Worm (Caenorhabditis elegans) whole organism, L2 larva: Measurements from ENCODE around the gene H04D03.6.

Source experiments
- C34F6.9 ChIP-seq: fragments of 150-350 bp; optimal IDR thresholded peaks from 2 replicates; lab custom pipeline; 2014; ENCODE audit warnings: missing biosample characterization, missing genetic modification characterization
- F13H6.1 ChIP-seq: sonication (generic microtip); optimal IDR thresholded peaks from 2 replicates; lab custom pipeline; 2016; ENCODE audit warnings: missing genetic modification characterization, missing compliant biosample characterization
- R02D3.7 ChIP-seq: fragments of 150-350 bp; optimal IDR thresholded peaks from 2 replicates; lab custom pipeline; 2014; ENCODE audit warnings: missing biosample characterization, missing genetic modification characterization
- Y55F3AM.14 ChIP-seq: fragments of 200-800 bp; sonication (Bioruptor generic); optimal IDR thresholded peaks from 2 replicates; lab custom pipeline; 2018; ENCODE audit warnings: mild to moderate bottlenecking, missing genetic modification characterization, missing compliant biosample characterization
- ZK546.5 ChIP-seq: sonication (generic microtip); optimal IDR thresholded peaks from 2 replicates; lab custom pipeline; 2017; ENCODE audit warnings: missing biosample characterization, missing genetic modification characterization
- alr-1 ChIP-seq: fragments of 150-350 bp; optimal IDR thresholded peaks from 2 replicates; lab custom pipeline; 2014; ENCODE audit warnings: missing biosample characterization, missing genetic modification characterization
- aly-2 ChIP-seq: fragments of 150-350 bp; optimal IDR thresholded peaks from 2 replicates; lab custom pipeline; 2014; ENCODE audit warnings: missing biosample characterization, missing genetic modification characterization
- ama-1 ChIP-seq: fragments of 150-350 bp; optimal IDR thresholded peaks from 2 replicates; lab custom pipeline; 2018; ENCODE audit warnings: inconsistent platforms
- blmp-1 ChIP-seq: sonication (generic microtip); optimal IDR thresholded peaks from 2 replicates; lab custom pipeline; 2017; ENCODE audit warnings: missing genetic modification characterization, mild to moderate bottlenecking, missing compliant biosample characterization, antibody characterized with exemption, moderate library complexity; ENCODE audit not compliant: insufficient read depth
- ceh-16 ChIP-seq: fragments of 150-350 bp; optimal IDR thresholded peaks from 2 replicates; lab custom pipeline; 2014; ENCODE audit warnings: missing biosample characterization, missing genetic modification characterization
- ceh-82 ChIP-seq: fragments of 150-350 bp; optimal IDR thresholded peaks from 2 replicates; lab custom pipeline; 2014; ENCODE audit warnings: missing biosample characterization, missing genetic modification characterization
- crh-2 ChIP-seq: sonication (generic microtip); optimal IDR thresholded peaks from 2 replicates; lab custom pipeline; 2017; ENCODE audit warnings: missing biosample characterization, missing genetic modification characterization
- dmd-4 ChIP-seq: sonication (generic microtip); optimal IDR thresholded peaks from 2 replicates; lab custom pipeline; 2017; ENCODE audit warnings: missing biosample characterization, missing genetic modification characterization
- egl-27 ChIP-seq: sonication (generic microtip); optimal IDR thresholded peaks from 3 replicates; lab custom pipeline; 2017; ENCODE audit warnings: missing biosample characterization, missing genetic modification reagents, missing genetic modification characterization
- elt-1 ChIP-seq: fragments of 150-350 bp; optimal IDR thresholded peaks from 2 replicates; lab custom pipeline; 2014; ENCODE audit warnings: missing biosample characterization, missing genetic modification characterization
- elt-3 ChIP-seq: sonication (generic microtip); optimal IDR thresholded peaks from 2 replicates; lab custom pipeline; 2017; ENCODE audit warnings: missing biosample characterization, missing genetic modification characterization
- fos-1 ChIP-seq: fragments of 150-350 bp; optimal IDR thresholded peaks from 2 replicates; lab custom pipeline; 2014; ENCODE audit warnings: missing biosample characterization, missing genetic modification characterization
- gmeb-1 ChIP-seq: fragments of 150-350 bp; optimal IDR thresholded peaks from 2 replicates; lab custom pipeline; 2014; ENCODE audit warnings: missing biosample characterization, missing genetic modification characterization
- lin-11 ChIP-seq: fragments of 150-350 bp; sonication (generic microtip); optimal IDR thresholded peaks from 2 replicates; lab custom pipeline; 2014; ENCODE audit warnings: missing biosample characterization, missing genetic modification characterization, inconsistent platforms, mixed read lengths
- lin-13 ChIP-seq: fragments of 150-350 bp; optimal IDR thresholded peaks from 2 replicates; lab custom pipeline; 2014; ENCODE audit warnings: missing biosample characterization, missing genetic modification reagents, missing genetic modification characterization
- lin-39 ChIP-seq: fragments of 150-350 bp; optimal IDR thresholded peaks from 2 replicates; lab custom pipeline; 2014; ENCODE audit warnings: missing biosample characterization, missing genetic modification reagents, missing genetic modification characterization
- lsy-2 ChIP-seq, 2 experiments: fragments of 150-350 bp in 1 of 2; sonication (generic microtip) in 1 of 2; optimal IDR thresholded peaks; 2 replicates each; lab custom pipeline; 2014 to 2017; ENCODE audit warnings: missing biosample characterization in 2 of 2, missing genetic modification characterization in 2 of 2
- mab-5 ChIP-seq: fragments of 150-350 bp; optimal IDR thresholded peaks from 2 replicates; lab custom pipeline; 2014; ENCODE audit warnings: missing biosample characterization, missing genetic modification characterization
- mbf-1 ChIP-seq: sonication (generic microtip); optimal IDR thresholded peaks from 2 replicates; lab custom pipeline; 2017; ENCODE audit warnings: missing biosample characterization, missing genetic modification characterization
- mdl-1 ChIP-seq, 2 experiments: fragments of 150-350 bp in 1 of 2; sonication (generic microtip) in 1 of 2; optimal IDR thresholded peaks; 2 replicates each; lab custom pipeline; 2017; ENCODE audit warnings: missing biosample characterization in 2 of 2, missing genetic modification characterization in 2 of 2
- nhr-10 ChIP-seq: sonication (generic microtip); optimal IDR thresholded peaks from 2 replicates; lab custom pipeline; 2017; ENCODE audit warnings: missing biosample characterization, missing genetic modification characterization
- nhr-11 ChIP-seq: fragments of 150-350 bp; optimal IDR thresholded peaks from 2 replicates; lab custom pipeline; 2014; ENCODE audit warnings: missing biosample characterization, missing genetic modification characterization
- nhr-12 ChIP-seq: fragments of 150-350 bp; optimal IDR thresholded peaks from 2 replicates; lab custom pipeline; 2014; ENCODE audit warnings: missing biosample characterization, missing genetic modification characterization
- nhr-129 ChIP-seq: fragments of 150-350 bp; optimal IDR thresholded peaks from 2 replicates; lab custom pipeline; 2014; ENCODE audit warnings: missing biosample characterization, missing genetic modification characterization
- nhr-21 ChIP-seq: fragments of 150-350 bp; optimal IDR thresholded peaks from 2 replicates; lab custom pipeline; 2014; ENCODE audit warnings: missing biosample characterization, missing genetic modification characterization
- nhr-23 ChIP-seq: fragments of 150-350 bp; optimal IDR thresholded peaks from 2 replicates; lab custom pipeline; 2014; ENCODE audit warnings: missing biosample characterization, missing genetic modification reagents, missing genetic modification characterization
- nhr-237 ChIP-seq: fragments of 150-350 bp; optimal IDR thresholded peaks from 2 replicates; lab custom pipeline; 2014; ENCODE audit warnings: missing biosample characterization, missing genetic modification characterization
- nhr-25 ChIP-seq: fragments of 150-350 bp; sonication (generic microtip); optimal IDR thresholded peaks from 3 replicates; lab custom pipeline; 2014; ENCODE audit warnings: missing biosample characterization, missing genetic modification characterization
- nhr-6 ChIP-seq: fragments of 150-350 bp; optimal IDR thresholded peaks from 2 replicates; lab custom pipeline; 2014; ENCODE audit warnings: missing biosample characterization, missing genetic modification characterization
- nhr-77 ChIP-seq: fragments of 150-350 bp; optimal IDR thresholded peaks from 2 replicates; lab custom pipeline; 2014; ENCODE audit warnings: missing biosample characterization, missing genetic modification characterization
- peb-1 ChIP-seq: fragments of 150-350 bp; optimal IDR thresholded peaks from 2 replicates; lab custom pipeline; 2014; ENCODE audit warnings: missing biosample characterization, missing genetic modification characterization
- sem-4 ChIP-seq: fragments of 150-350 bp; optimal IDR thresholded peaks from 2 replicates; lab custom pipeline; 2014; ENCODE audit warnings: missing biosample characterization, missing genetic modification reagents, missing genetic modification characterization
- skn-1 ChIP-seq: sonication (generic microtip); optimal IDR thresholded peaks from 2 replicates; lab custom pipeline; 2017; ENCODE audit warnings: missing biosample characterization, missing genetic modification characterization
- sma-3 ChIP-seq: sonication (generic microtip); optimal IDR thresholded peaks from 2 replicates; lab custom pipeline; 2016; ENCODE audit warnings: missing genetic modification reagents, missing genetic modification characterization, missing compliant biosample characterization
- sma-9 ChIP-seq, 2 experiments: fragments of 150-350 bp in 1 of 2; sonication (generic microtip) in 1 of 2; optimal IDR thresholded peaks; 2 replicates each; lab custom pipeline; 2014 to 2016; ENCODE audit warnings: missing genetic modification characterization in 2 of 2, mild to moderate bottlenecking in 1 of 2, missing biosample characterization in 1 of 2, missing compliant biosample characterization in 1 of 2, missing genetic modification reagents in 1 of 2, moderate library complexity in 1 of 2
- snpc-4 ChIP-seq: fragments of 150-350 bp; optimal IDR thresholded peaks from 2 replicates; lab custom pipeline; 2014; ENCODE audit warnings: missing biosample characterization, missing genetic modification characterization
- unc-39 ChIP-seq: fragments of 150-350 bp; optimal IDR thresholded peaks from 2 replicates; lab custom pipeline; 2014; ENCODE audit warnings: missing biosample characterization, missing genetic modification characterization
- unc-55 ChIP-seq: fragments of 150-350 bp; sonication (generic microtip); optimal IDR thresholded peaks from 3 replicates; lab custom pipeline; 2014; ENCODE audit warnings: missing biosample characterization, missing genetic modification reagents, missing genetic modification characterization
- unc-62 ChIP-seq: fragments of 150-350 bp; optimal IDR thresholded peaks from 2 replicates; lab custom pipeline; 2014; ENCODE audit warnings: missing biosample characterization, missing genetic modification reagents, missing genetic modification characterization
- zag-1 ChIP-seq: fragments of 150-350 bp; optimal IDR thresholded peaks from 2 replicates; lab custom pipeline; 2014; ENCODE audit warnings: missing biosample characterization, missing genetic modification characterization
- ztf-1 ChIP-seq: fragments of 200-800 bp; sonication (Bioruptor generic); conservative IDR thresholded peaks from 2 replicates; pipeline ENCODE4 v1.3.6; 2022; ENCODE audit warnings: missing genetic modification characterization, missing compliant biosample characterization
- ztf-11 ChIP-seq: sonication (generic microtip); optimal IDR thresholded peaks from 2 replicates; lab custom pipeline; 2017; ENCODE audit warnings: missing biosample characterization, missing genetic modification characterization
- ztf-4 ChIP-seq: fragments of 150-350 bp; optimal IDR thresholded peaks from 2 replicates; lab custom pipeline; 2014; ENCODE audit warnings: missing biosample characterization, missing genetic modification characterization

The H04D03.6 gene

DNA sequence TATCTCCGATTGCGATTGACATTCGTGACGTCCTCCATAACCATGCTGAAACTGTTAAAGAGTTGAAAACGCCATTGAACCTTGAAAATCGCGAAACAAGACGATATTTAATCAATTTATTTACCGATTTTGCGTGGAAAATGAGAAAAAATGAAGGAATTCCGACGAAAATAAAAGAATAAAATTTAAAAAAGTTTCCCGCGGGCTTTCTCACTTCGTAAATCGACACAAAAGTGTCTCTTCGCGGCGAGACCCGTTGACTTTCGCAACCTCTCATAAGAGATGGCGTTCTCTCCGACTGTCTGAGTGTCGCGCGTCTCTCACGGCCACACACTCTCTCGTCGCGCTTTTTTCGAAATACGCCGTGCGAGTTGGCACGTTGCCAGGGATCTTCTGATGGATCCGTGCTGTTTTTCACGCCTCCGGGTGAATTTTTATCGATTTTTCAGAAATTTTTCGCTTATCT, 31.4 kb downstream of the H04D03.6 start, which contains the start of gene hat-1:
Gene hat-1, minus strand, starts transcription at position 51 of the 466 bp plus-strand sequence.
- TF ChIP-seq ztf-1 (GFP tag; lab: Robert Waterston, UW) (no peak), elt-1 (tag; lab: Kevin White, UChicago) (no peak), dmd-4 (no peak), sma-3 (GFP tag; lab: Kevin White, UChicago) (peak; percentile 98), ztf-11 (no peak), ama-1 (lab: Kevin White, UChicago) (no peak), nhr-129 (peak; percentile 80), alr-1 (tag; lab: Kevin White, UChicago) (no peak), nhr-12 (tag; lab: Kevin White, UChicago) (peak; percentile 35), lin-11 (tag; lab: Kevin White, UChicago) (peak; percentile 92), unc-39 (tag; lab: Kevin White, UChicago) (no peak), gmeb-1 (tag; lab: Kevin White, UChicago) (peak; percentile 95), egl-27 (tag; lab: Kevin White, UChicago) (peak; percentile 93), nhr-10 (tag; lab: Kevin White, UChicago) (peak; percentile 15), elt-3 (tag; lab: Kevin White, UChicago) (no peak), sem-4 (peak; percentile 89), Y55F3AM.14 (GFP tag; lab: Kevin White, UChicago) (peak; percentile 85), skn-1 (peak; percentile 35), lin-39 (no peak), nhr-11 (tag; lab: Kevin White, UChicago) (no peak), nhr-6 (tag; lab: Kevin White, UChicago) (peak; percentile 86), ZK546.5 (tag; lab: Kevin White, UChicago) (peak; percentile 80), unc-55 (GFP tag; lab: Kevin White, UChicago) (peak; percentile 98), mab-5 (tag; lab: Kevin White, UChicago) (peak; percentile 93), lin-13 (GFP tag; lab: Kevin White, UChicago) (peak; percentile 95), nhr-237 (tag; lab: Kevin White, UChicago) (peak; percentile 53), F13H6.1 (tag; lab: Kevin White, UChicago) (peak; percentile 94), zag-1 (peak; percentile 72), ceh-82 (peak; percentile 34), unc-62 (GFP tag; lab: Kevin White, UChicago) (peak; percentile 80), mbf-1 (no peak), ceh-16 (tag; lab: Kevin White, UChicago) (peak; percentile 84), nhr-21 (tag; lab: Kevin White, UChicago) (peak; percentile 96), ztf-4 (tag; lab: Kevin White, UChicago) (peak; percentile 90), nhr-25 (tag; lab: Kevin White, UChicago) (peak; percentile 97), mdl-1 (tag; optimal IDR thresholded peaks at IDR 0.05; lab: Kevin White, UChicago) (peak; percentile 41 to 74), nhr-23 (no peak), aly-2 (tag; lab: Kevin White, UChicago) (no peak), crh-2 (tag; lab: Kevin White, UChicago) (peak; percentile 97), snpc-4 (tag; lab: Kevin White, UChicago) (peak; percentile 77), fos-1 (peak; percentile 82), peb-1 (no peak), lsy-2 (tag; optimal IDR thresholded peaks at IDR 0.05; lab: Kevin White, UChicago) (peak; percentile 91 to 96), C34F6.9 (tag; lab: Kevin White, UChicago) (peak; percentile 97), R02D3.7 (tag; lab: Kevin White, UChicago) (peak; percentile 99), nhr-77 (tag; lab: Kevin White, UChicago) (peak; percentile 45), blmp-1 (tag; lab: Kevin White, UChicago) (peak; percentile 81), sma-9 (GFP tag; optimal IDR thresholded peaks at IDR 0.05; lab: Kevin White, UChicago) (peak; percentile 93), sma-9 (tag; optimal IDR thresholded peaks at IDR 0.05; lab: Kevin White, UChicago) (no peak)
